Worm (Caenorhabditis elegans): Measurements from ENCODE around the gene F18E2.15.

The F18E2.15 gene

DNA sequence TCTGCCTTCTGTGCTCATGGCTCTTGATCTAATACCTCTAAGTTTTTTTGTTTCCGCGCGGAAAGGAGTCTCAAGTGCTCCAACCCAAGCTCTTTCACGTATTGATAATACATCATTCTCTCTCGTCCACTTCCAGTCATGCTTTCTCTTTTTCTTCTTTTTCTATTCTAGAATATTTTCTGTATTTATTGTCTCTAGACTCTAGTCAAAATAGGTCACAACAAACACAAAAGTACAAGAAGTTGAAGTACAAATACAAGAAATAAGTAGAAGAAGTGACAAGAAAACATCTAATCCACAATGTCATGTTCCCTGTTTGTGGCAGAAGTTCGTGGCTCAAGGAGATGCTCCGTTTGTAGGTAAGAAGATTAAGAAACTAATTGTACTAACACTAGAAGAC is 12.4 kb upstream of the F18E2.15 start, which contains the start of gene ZC455.1 (continued):
- TF ChIP-seq daf-12 (tag; optimal IDR thresholded peaks at IDR 0.05) = no peak

DNA sequence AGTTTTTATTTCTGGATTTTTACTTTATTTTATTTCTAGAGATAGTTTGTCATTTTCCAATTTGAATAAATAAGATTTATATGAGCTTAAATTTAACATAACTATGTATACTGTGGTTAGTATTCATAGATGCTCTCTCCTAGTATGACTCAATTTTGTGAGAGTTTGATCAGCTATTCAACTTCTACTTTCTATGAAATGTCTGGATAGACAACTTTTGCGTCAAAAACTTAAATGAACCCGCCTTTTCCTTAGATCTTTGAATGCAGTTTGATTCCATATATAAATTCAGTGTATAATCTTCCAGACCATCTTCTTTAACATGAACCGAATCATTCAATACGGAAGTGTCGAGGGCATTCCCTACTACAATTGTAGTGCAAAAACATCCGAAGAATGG is 8.1 kb upstream of the F18E2.15 start, which contains the start of gene srt-43:
Gene srt-43 (plus strand): TSS at position 301 of the 400 bp plus-strand sequence.
- TF ChIP-seq ceh-82 (tag; optimal IDR thresholded peaks at IDR 0.05) = no peak
- TF ChIP-seq F26F4.8 (GFP tag; conservative IDR thresholded peaks at IDR 0.05) = no peak
- TF ChIP-seq ztf-7 (tag; optimal IDR thresholded peaks at IDR 0.05) = no peak
- no peak for TF ChIP-seq lin-38 (GFP tag; IDR thresholded peaks at IDR 0.05)
- TF ChIP-seq ceh-44 (GFP tag; IDR thresholded peaks at IDR 0.05) = no peak
- TF ChIP-seq unc-62 (GFP tag; optimal IDR thresholded peaks at IDR 0.05 in 1 of 2) = peak in 1 of 2 experiments; percentile 47
- no peak for TF ChIP-seq unc-62 (tag; optimal IDR thresholded peaks at IDR 0.05)
- TF ChIP-seq vab-7 (GFP tag; IDR thresholded peaks at IDR 0.05) = no peak
- no peak for TF ChIP-seq dmd-9 (GFP tag; IDR thresholded peaks at IDR 0.05)

ce11 chrV:12763291-12763995 is 2.6 kb upstream of the F18E2.15 start, which contains the start of the genes abcf-1 and scc-3:
abcf-1 (minus strand) TSS chrV:12763375.
scc-3 (plus strand) TSS chrV:12763945.
- TF ChIP-seq lin-38 (GFP tag; IDR thresholded peaks at IDR 0.05) (no peak), zip-2 (tag; optimal IDR thresholded peaks at IDR 0.05) (peak; percentile 84), dpl-1 (GFP tag; optimal IDR thresholded peaks at IDR 0.05) (peak; percentile 32), daf-16 (GFP tag; optimal IDR thresholded peaks at IDR 0.05) (no peak), daf-16 (tag; optimal IDR thresholded peaks at IDR 0.05) (peak; percentile 60), hlh-30 (tag; optimal IDR thresholded peaks at IDR 0.05; ENCODE audit: insufficient read depth) (peak; percentile 23), Y48G9A.11 (GFP tag; IDR thresholded peaks at IDR 0.05) (no peak), set-16 (GFP tag; IDR thresholded peaks at IDR 0.05) (no peak), nhr-6 (tag; optimal IDR thresholded peaks at IDR 0.05) (no peak), attf-4 (tag; optimal IDR thresholded peaks at IDR 0.05) (no peak), nhr-25 (tag; optimal IDR thresholded peaks at IDR 0.05; ENCODE audit: borderline replicate concordance, insufficient read depth) (no peak), T20F7.1 (GFP tag; optimal IDR thresholded peaks at IDR 0.05) (peak; percentile 27), lsy-2 (tag; optimal IDR thresholded peaks at IDR 0.05) (peak in 1 of 2 experiments; percentile 96), nhr-77 (tag; optimal IDR thresholded peaks at IDR 0.05) (no peak), dmd-9 (GFP tag; IDR thresholded peaks at IDR 0.05) (no peak)

DNA sequence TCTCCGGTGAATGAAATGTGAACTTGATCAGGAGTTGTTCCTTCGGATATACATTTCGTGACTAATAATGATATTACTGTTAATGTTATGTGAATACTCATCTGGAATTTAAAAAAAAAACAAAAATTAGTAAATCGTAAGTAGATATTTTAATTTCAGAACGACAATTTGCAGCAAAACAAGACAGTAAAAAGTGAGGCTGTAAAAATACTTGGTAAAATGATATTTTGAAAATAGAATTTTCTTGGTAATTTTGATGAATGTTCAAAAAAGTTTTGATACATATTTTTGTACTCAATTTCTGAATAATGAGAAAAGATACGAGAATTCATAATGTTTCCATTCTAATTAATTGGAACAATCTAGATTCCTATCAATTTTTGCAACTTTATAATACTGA is 1.2 kb downstream of the F18E2.15 start, which contains the start of gene papl-1:
Gene papl-1 (minus strand): TSS at position 101 of the 400 bp plus-strand sequence.
- no peak for TF ChIP-seq zag-1 (tag; optimal IDR thresholded peaks at IDR 0.05)
- no peak for TF ChIP-seq ceh-28 (tag; optimal IDR thresholded peaks at IDR 0.05)
- TF ChIP-seq arid-1 (GFP tag; conservative IDR thresholded peaks at IDR 0.05) = no peak
- TF ChIP-seq nhr-6 (tag; optimal IDR thresholded peaks at IDR 0.05) = no peak
- TF ChIP-seq mdl-1 (tag; optimal IDR thresholded peaks at IDR 0.05) = no peak
- no peak for TF ChIP-seq F44E2.7 (GFP tag; IDR thresholded peaks at IDR 0.05)
- no peak for TF ChIP-seq lir-3 (tag; optimal IDR thresholded peaks at IDR 0.05)
- TF ChIP-seq ztf-11 (tag; optimal IDR thresholded peaks at IDR 0.05) = no peak
- no peak for TF ChIP-seq nhr-41 (GFP tag; IDR thresholded peaks at IDR 0.05)
- TF ChIP-seq spr-1 (tag; optimal IDR thresholded peaks at IDR 0.05) = no peak
- TF ChIP-seq hif-1 (tag; optimal IDR thresholded peaks at IDR 0.05) = no peak
- no peak for TF ChIP-seq ztf-7 (tag; optimal IDR thresholded peaks at IDR 0.05)
- no peak for TF ChIP-seq egl-27 (tag; optimal IDR thresholded peaks at IDR 0.05)
- no peak for TF ChIP-seq T20F7.1 (GFP tag; optimal IDR thresholded peaks at IDR 0.05)
- no peak for TF ChIP-seq tra-1 (GFP tag; IDR thresholded peaks at IDR 0.05)
